Fruit fly (Drosophila melanogaster): ENCODE measurements around the gene Caf1-180.

Caf1-180 gene

DNA sequence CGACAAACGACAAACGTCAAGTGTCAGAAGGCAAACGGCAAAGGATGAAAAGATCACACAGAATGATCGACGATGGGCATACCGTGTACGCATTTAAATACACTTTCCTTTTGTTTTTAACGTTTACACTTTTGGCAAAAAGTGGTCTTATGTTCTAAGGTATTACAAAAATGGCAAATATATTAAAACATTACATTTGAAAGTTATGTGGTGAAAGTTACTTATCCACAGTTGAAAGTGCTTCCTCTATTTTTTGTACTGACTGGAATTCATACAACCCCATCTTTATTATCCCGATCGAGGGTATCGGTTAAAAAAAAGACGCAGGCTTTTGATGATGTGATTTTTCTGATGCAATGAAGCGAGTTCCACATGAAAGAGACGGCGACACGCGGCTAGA lies 10.2 kb upstream of the Caf1-180 start:
- TF ChIP-seq bab1 (GFP tag; optimal IDR thresholded peaks at IDR 0.05): no peak
- no peak for TF ChIP-seq CG11617 (GFP tag; optimal IDR thresholded peaks at IDR 0.05)
- no peak for TF ChIP-seq cnc (optimal IDR thresholded peaks at IDR 0.05)
- no peak for TF ChIP-seq CG5204 (GFP tag; optimal IDR thresholded peaks at IDR 0.05)
- TF ChIP-seq CG14711 (tag; optimal IDR thresholded peaks at IDR 0.05): no peak
- no peak for TF ChIP-seq CG33017 (tag; optimal IDR thresholded peaks at IDR 0.05)
- TF ChIP-seq CG1620 (GFP tag; optimal IDR thresholded peaks at IDR 0.05): no peak
- no peak for TF ChIP-seq ovo (GFP tag; optimal IDR thresholded peaks at IDR 0.05)
- TF ChIP-seq pad (GFP tag; optimal IDR thresholded peaks at IDR 0.05): no peak
- no peak for TF ChIP-seq kay (GFP tag; ENCODE audit: borderline replicate concordance)
- no peak for TF ChIP-seq Clk (GFP tag; optimal IDR thresholded peaks at IDR 0.05)
- no peak for TF ChIP-seq tj (GFP tag; optimal IDR thresholded peaks at IDR 0.05)
- TF ChIP-seq Mnt (GFP tag; optimal IDR thresholded peaks at IDR 0.05): no peak
- no peak for TF ChIP-seq CG12768 (GFP tag; optimal IDR thresholded peaks at IDR 0.05)
- TF ChIP-seq toe (GFP tag; optimal IDR thresholded peaks at IDR 0.05): no peak
- no peak for TF ChIP-seq Hr96 (GFP tag; optimal IDR thresholded peaks at IDR 0.05)
- no peak for TF ChIP-seq CG7045 (GFP tag; optimal IDR thresholded peaks at IDR 0.05)

DNA sequence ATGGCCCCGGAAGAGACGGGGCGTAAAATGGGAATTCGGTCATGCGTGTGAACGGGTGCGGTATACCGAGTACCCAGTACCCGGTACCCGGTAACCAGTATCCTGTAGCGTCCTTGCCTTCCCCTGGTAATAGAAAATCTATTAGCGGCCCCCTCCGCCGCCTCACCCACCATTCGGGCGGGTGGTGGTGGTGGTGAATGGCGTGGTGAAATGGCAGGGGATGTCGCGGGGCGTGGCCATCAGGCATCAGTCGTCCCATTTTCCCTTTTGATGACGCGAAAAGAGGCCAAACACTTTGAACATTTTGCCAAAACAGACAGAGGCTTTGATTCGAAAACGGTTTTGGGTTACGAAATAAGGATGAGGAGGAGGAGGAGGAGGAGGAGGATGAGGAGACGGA lies 1.8 kb upstream of the Caf1-180 start:
- TF ChIP-seq Mnt (GFP tag; optimal IDR thresholded peaks at IDR 0.05): no peak
- no peak for TF ChIP-seq cnc (optimal IDR thresholded peaks at IDR 0.05)
- no peak for TF ChIP-seq CG7101 (tag; optimal IDR thresholded peaks at IDR 0.05)
- no peak for TF ChIP-seq Hr96 (GFP tag; optimal IDR thresholded peaks at IDR 0.05)
- TF ChIP-seq CG12768 (GFP tag; optimal IDR thresholded peaks at IDR 0.05): no peak
- no peak for TF ChIP-seq kay (GFP tag; ENCODE audit: borderline replicate concordance)
- no peak for TF ChIP-seq CG14711 (tag; optimal IDR thresholded peaks at IDR 0.05)
- no peak for TF ChIP-seq CG1620 (GFP tag; optimal IDR thresholded peaks at IDR 0.05)
- no peak for TF ChIP-seq tj (GFP tag; optimal IDR thresholded peaks at IDR 0.05)
- no peak for TF ChIP-seq CG33017 (tag; optimal IDR thresholded peaks at IDR 0.05)
- no peak for TF ChIP-seq CG7045 (GFP tag; optimal IDR thresholded peaks at IDR 0.05)
- TF ChIP-seq cic (GFP tag; optimal IDR thresholded peaks at IDR 0.05): no peak
- no peak for TF ChIP-seq pad (GFP tag; optimal IDR thresholded peaks at IDR 0.05)

dm6 chrX:8601165-8601564 lies 4.9 kb downstream of the Caf1-180 start:
- TF ChIP-seq CG12768 (GFP tag; optimal IDR thresholded peaks at IDR 0.05) (no peak), CG14711 (tag; optimal IDR thresholded peaks at IDR 0.05) (no peak), Clk (GFP tag; optimal IDR thresholded peaks at IDR 0.05) (no peak), kay (GFP tag; ENCODE audit: borderline replicate concordance) (no peak), toe (GFP tag; optimal IDR thresholded peaks at IDR 0.05) (no peak), bab1 (GFP tag; optimal IDR thresholded peaks at IDR 0.05) (no peak), CG5204 (GFP tag; optimal IDR thresholded peaks at IDR 0.05) (no peak), CG1620 (GFP tag; optimal IDR thresholded peaks at IDR 0.05) (no peak), cic (GFP tag; optimal IDR thresholded peaks at IDR 0.05) (no peak), CG7101 (tag; optimal IDR thresholded peaks at IDR 0.05) (no peak), cnc (optimal IDR thresholded peaks at IDR 0.05) (no peak), CG11617 (GFP tag; optimal IDR thresholded peaks at IDR 0.05) (no peak), Crg-1 (GFP tag; optimal IDR thresholded peaks at IDR 0.05) (no peak), tj (GFP tag; optimal IDR thresholded peaks at IDR 0.05) (no peak), Hr96 (GFP tag; optimal IDR thresholded peaks at IDR 0.05) (no peak), CG7045 (GFP tag; optimal IDR thresholded peaks at IDR 0.05) (no peak), pad (GFP tag; optimal IDR thresholded peaks at IDR 0.05) (no peak), ovo (GFP tag; optimal IDR thresholded peaks at IDR 0.05) (no peak), CG33017 (tag; optimal IDR thresholded peaks at IDR 0.05) (no peak)

DNA sequence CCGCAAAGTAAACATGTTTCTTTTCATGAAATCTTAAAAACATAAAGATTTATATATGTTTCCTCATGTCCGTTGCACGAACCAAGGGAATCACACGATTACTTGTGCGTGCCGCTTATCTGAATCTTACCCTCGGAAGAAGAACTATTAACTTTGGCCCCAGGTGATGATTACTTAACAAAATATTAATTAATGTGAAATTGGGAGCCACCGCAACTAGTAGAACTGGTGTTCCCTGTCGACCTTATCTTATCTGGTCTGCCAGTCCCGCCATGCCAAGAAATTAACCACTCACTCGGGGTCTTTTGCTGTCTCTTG lies 13.0 kb downstream of the Caf1-180 start:
- TF ChIP-seq CG1620 (GFP tag; optimal IDR thresholded peaks at IDR 0.05) (no peak), pad (GFP tag; optimal IDR thresholded peaks at IDR 0.05) (no peak), CG11617 (GFP tag; optimal IDR thresholded peaks at IDR 0.05) (no peak), CG5204 (GFP tag; optimal IDR thresholded peaks at IDR 0.05) (no peak), Hr96 (GFP tag; optimal IDR thresholded peaks at IDR 0.05) (no peak), ovo (GFP tag; optimal IDR thresholded peaks at IDR 0.05) (no peak), Mnt (GFP tag; optimal IDR thresholded peaks at IDR 0.05) (no peak), Crg-1 (GFP tag; optimal IDR thresholded peaks at IDR 0.05) (no peak), CG7045 (GFP tag; optimal IDR thresholded peaks at IDR 0.05) (no peak), cic (GFP tag; optimal IDR thresholded peaks at IDR 0.05) (no peak), CG7101 (tag; optimal IDR thresholded peaks at IDR 0.05) (no peak)

DNA sequence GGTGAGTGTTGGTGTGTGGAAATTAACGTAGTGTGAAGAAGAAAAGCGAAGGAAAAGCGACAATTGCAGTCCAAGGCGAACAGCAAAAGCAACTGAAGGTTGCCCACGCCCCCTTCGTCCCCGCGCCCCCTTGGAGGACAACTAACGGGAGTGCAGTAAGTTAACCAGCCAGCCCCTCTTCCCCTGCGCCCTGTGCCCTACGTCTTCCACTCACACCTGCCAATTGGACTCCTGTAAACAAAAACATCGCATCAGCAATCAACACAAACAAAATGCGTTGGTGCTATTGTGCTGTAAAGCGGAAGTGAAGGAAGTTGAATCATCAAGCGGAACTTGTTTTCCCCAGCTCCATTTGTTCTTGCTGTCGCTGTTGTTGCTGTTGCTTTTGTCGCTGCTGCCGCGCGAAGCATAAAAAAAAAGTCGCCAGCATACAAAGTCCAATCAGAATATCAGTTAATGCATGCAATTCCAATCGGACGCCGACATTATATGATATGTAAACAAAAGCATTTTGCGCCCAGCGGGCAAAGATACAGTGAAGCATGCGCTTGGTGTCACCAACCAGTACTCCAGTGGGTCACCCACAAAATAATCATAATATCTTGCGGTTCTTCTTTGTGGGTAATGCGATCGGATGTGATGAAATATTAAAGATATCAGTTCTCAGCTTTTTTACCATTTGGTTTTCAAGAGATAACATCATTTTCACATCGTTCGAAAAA lies 13.5 kb downstream of the Caf1-180 start:
- peak; percentile 59 for TF ChIP-seq tj (GFP tag; optimal IDR thresholded peaks at IDR 0.05)
- peak; percentile 71 for TF ChIP-seq pad (GFP tag; optimal IDR thresholded peaks at IDR 0.05)
- no peak for TF ChIP-seq bab1 (GFP tag; optimal IDR thresholded peaks at IDR 0.05)

- TF ChIP-seq pad (GFP tag; optimal IDR thresholded peaks at IDR 0.05) (no peak), CG12768 (GFP tag; optimal IDR thresholded peaks at IDR 0.05) (no peak), CG14711 (tag; optimal IDR thresholded peaks at IDR 0.05) (no peak), Crg-1 (GFP tag; optimal IDR thresholded peaks at IDR 0.05) (peak; percentile 19), bab1 (GFP tag; optimal IDR thresholded peaks at IDR 0.05) (peak; percentile 9), ovo (GFP tag; optimal IDR thresholded peaks at IDR 0.05) (peak; percentile 20), CG5204 (GFP tag; optimal IDR thresholded peaks at IDR 0.05) (peak; percentile 54), Hr96 (GFP tag; optimal IDR thresholded peaks at IDR 0.05) (no peak), cic (GFP tag; optimal IDR thresholded peaks at IDR 0.05) (no peak), kay (GFP tag; ENCODE audit: borderline replicate concordance) (no peak), CG1620 (GFP tag; optimal IDR thresholded peaks at IDR 0.05) (peak; percentile 10), toe (GFP tag; optimal IDR thresholded peaks at IDR 0.05) (peak; percentile 60), CG7101 (tag; optimal IDR thresholded peaks at IDR 0.05) (no peak), Mnt (GFP tag; optimal IDR thresholded peaks at IDR 0.05) (peak; percentile 46)
These were observed 14.4 kb downstream of the Caf1-180 start, which contains the start of the genes CG12659 and Crag for dm6 chrX:8591685-8592127. Gene CG12659, minus strand, starts transcription at chrX:8591729. Gene Crag, plus strand, starts transcription at chrX:8592031.

All from whole organism, adult.